Worm (Caenorhabditis elegans): ENCODE results near the gene C43F9.5.
A peak's percentile ranks its signal among the peaks of the same experiment; 100 is the strongest.

The C43F9.5 gene

DNA sequence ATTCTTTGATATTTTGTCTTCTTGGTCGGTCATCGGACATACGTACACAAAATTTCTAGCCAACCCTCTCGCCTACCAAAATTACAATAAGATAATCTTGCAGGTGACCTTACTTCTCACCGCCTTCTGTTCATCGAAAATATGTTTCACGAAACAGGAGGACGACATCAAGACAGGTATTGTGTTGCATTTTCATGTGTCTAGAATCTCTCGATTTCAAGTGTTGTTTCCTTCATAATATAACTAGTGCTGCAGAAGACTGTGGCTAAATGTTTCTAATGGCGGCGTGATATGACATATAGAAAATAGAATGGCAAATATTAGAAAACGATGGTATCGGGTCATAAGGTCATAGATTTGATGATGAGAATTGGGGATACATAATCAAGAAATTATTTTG, 26.6 kb upstream of the C43F9.5 start:
- no peak for TF ChIP-seq unc-62 (GFP tag; optimal IDR thresholded peaks at IDR 0.05)
- TF ChIP-seq nhr-25 (tag; optimal IDR thresholded peaks at IDR 0.05) = peak; percentile 92
- peak; percentile 26 for TF ChIP-seq nhr-23 (tag; optimal IDR thresholded peaks at IDR 0.05)
- peak; percentile 21 for TF ChIP-seq nhr-43 (tag; optimal IDR thresholded peaks at IDR 0.05; ENCODE audit: poor library complexity, severe bottlenecking)
- no peak for TF ChIP-seq ceh-82 (tag; optimal IDR thresholded peaks at IDR 0.05)
- no peak for TF ChIP-seq nfya-1 (tag; optimal IDR thresholded peaks at IDR 0.05; ENCODE audit: insufficient read depth)
- TF ChIP-seq nhr-76 (tag; optimal IDR thresholded peaks at IDR 0.05) = no peak
- no peak for TF ChIP-seq nhr-28 (tag; optimal IDR thresholded peaks at IDR 0.05)
- TF ChIP-seq ceh-16 (tag; optimal IDR thresholded peaks at IDR 0.05) = no peak

DNA sequence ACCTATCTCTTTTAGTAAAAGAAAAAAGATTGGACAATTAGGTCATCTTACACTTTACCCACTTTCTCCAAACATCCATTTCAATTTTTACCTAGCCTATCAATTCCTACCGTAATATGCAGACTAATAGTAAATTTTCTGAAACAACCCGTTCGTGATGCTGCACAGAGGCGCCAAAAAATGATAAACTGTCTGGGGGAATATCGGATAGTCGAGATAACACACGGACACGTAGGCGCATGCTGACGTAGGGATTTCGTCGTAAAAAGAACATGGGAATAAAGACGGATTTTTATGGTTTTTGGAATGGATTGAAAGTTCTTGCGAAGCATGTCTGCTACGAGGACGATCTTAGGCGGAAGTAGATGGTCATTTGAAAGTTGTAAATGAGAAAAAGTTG, 25.8 kb upstream of the C43F9.5 start:
- TF ChIP-seq skn-1 (tag; optimal IDR thresholded peaks at IDR 0.05) (no peak), ceh-16 (tag; optimal IDR thresholded peaks at IDR 0.05) (no peak), nhr-25 (tag; optimal IDR thresholded peaks at IDR 0.05) (no peak), aly-2 (tag; optimal IDR thresholded peaks at IDR 0.05) (no peak), elt-3 (tag; optimal IDR thresholded peaks at IDR 0.05) (no peak), unc-62 (GFP tag; optimal IDR thresholded peaks at IDR 0.05) (no peak), nhr-23 (tag; optimal IDR thresholded peaks at IDR 0.05) (no peak), ceh-28 (tag; optimal IDR thresholded peaks at IDR 0.05) (no peak), ama-1 (optimal IDR thresholded peaks at IDR 0.05) (no peak), hmg-11 (tag; optimal IDR thresholded peaks at IDR 0.05) (no peak), pqm-1 (tag; optimal IDR thresholded peaks at IDR 0.05) (no peak), mdl-1 (tag; optimal IDR thresholded peaks at IDR 0.05) (no peak)

DNA sequence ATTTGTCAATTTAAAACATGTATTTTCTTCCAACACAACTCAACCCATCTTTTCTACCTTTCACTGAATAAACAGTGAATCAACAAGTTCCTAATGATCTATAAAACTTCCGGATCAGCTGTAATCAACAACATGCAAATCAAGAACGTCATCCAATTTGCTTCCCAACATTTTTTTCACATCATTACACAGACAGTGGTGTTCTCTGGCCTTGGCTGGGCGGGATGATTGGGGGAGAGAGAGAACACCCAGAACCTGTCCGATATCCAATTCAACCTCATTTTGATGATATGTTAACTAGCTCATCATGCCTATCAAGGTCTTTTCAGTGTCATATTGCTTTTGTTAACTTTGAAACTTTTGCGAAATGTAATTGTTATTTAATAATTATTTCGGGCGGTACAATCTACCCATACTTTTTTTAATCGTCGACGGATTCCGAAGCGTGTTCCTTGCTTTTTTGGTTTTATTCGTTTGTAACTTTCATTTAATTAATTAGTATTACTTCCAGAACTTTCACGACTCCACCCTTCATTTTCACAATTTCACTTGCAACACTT, 24.4 kb upstream of the C43F9.5 start, which contains the start of gene ptr-14:
Gene ptr-14 (plus strand): TSS at position 510 of the 560 bp plus-strand sequence.
- TF ChIP-seq nfya-1 (tag; optimal IDR thresholded peaks at IDR 0.05; ENCODE audit: insufficient read depth) = no peak
- no peak for TF ChIP-seq aly-2 (tag; optimal IDR thresholded peaks at IDR 0.05)
- TF ChIP-seq nhr-43 (tag; optimal IDR thresholded peaks at IDR 0.05; ENCODE audit: poor library complexity, severe bottlenecking) = peak; percentile 53
- peak; percentile 11 for TF ChIP-seq ama-1 (optimal IDR thresholded peaks at IDR 0.05)
- peak; percentile 66 for TF ChIP-seq nhr-25 (tag; optimal IDR thresholded peaks at IDR 0.05)
- peak; percentile 22 for TF ChIP-seq nhr-23 (tag; optimal IDR thresholded peaks at IDR 0.05)
- no peak for TF ChIP-seq ztf-11 (tag; optimal IDR thresholded peaks at IDR 0.05)
- no peak for TF ChIP-seq hmg-11 (tag; optimal IDR thresholded peaks at IDR 0.05)

DNA sequence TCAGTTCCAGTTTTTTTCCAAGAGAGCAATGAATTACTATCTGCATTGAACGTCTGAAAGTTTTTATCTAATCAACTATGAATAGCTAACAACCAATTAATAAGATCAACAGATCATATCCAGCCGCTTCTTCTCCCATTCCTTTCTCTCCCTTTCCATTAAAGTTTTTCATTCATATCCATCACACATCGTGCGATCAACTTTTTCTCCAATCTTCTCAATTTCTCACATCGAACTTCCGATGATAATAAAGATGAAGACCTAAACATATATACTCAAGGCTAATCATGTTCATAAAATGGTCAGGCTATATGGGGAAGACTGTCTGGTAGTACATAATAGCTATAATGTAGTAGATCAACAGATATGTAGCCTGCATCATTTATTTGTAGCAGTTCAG, 21.7 kb upstream of the C43F9.5 start:
- TF ChIP-seq nhr-76 (tag; optimal IDR thresholded peaks at IDR 0.05) = no peak
- TF ChIP-seq nhr-23 (tag; optimal IDR thresholded peaks at IDR 0.05) = peak; percentile 5
- no peak for TF ChIP-seq ceh-9 (tag; optimal IDR thresholded peaks at IDR 0.05)
- no peak for TF ChIP-seq ceh-28 (tag; optimal IDR thresholded peaks at IDR 0.05)
- peak; percentile 36 for TF ChIP-seq nhr-25 (tag; optimal IDR thresholded peaks at IDR 0.05)

DNA sequence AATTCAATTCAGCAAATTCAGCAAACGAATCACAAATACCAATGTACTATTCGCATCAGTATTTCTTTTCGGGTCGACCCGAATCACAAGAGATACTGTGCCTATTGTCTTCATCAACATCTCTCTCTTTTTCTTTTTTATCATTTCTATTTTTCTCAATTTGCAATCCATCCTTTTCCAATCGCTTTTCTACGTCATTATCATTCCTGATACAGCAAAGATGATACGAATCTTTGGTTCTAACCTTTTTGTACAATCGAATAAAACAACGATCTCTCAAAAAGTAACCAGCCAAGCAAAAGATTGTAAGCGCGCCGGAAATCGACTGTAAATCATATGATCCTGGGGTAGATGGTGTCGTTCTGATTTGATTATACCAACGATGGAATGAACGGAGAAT, 19.4 kb upstream of the C43F9.5 start:
- no peak for TF ChIP-seq sea-2 (GFP tag; optimal IDR thresholded peaks at IDR 0.05)
- no peak for TF ChIP-seq egl-5 (tag; optimal IDR thresholded peaks at IDR 0.05)
- TF ChIP-seq mdl-1 (tag; optimal IDR thresholded peaks at IDR 0.05) = no peak
- TF ChIP-seq nhr-77 (tag; optimal IDR thresholded peaks at IDR 0.05) = no peak
- no peak for TF ChIP-seq eor-1 (tag; optimal IDR thresholded peaks at IDR 0.05)
- TF ChIP-seq nhr-67 (tag; optimal IDR thresholded peaks at IDR 0.05) = no peak
- TF ChIP-seq nhr-23 (tag; optimal IDR thresholded peaks at IDR 0.05) = no peak
- TF ChIP-seq fkh-2 (tag; optimal IDR thresholded peaks at IDR 0.05) = no peak

DNA sequence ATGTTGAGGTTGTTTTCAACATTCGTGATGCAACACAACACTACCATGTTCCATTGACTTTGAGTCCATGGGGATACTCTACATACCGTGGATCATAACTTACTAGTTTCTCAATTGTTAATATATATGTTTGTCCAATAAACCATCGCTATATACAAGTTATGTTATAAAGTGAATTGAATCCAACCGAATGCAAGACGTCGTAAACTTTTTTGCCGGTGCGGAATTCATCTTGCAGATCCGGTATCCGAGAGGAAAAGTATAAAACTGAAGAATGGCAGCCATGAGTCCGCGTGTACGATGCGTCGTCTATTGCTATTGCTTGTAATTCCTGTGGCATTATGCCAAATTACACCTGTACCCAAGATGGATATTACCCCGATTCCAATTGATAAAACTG, 17.7 kb upstream of the C43F9.5 start, which contains the start of gene R09H10.6:
Gene R09H10.6 (plus strand): TSS at position 301 of the 400 bp plus-strand sequence.
- TF ChIP-seq nfya-1 (tag; optimal IDR thresholded peaks at IDR 0.05; ENCODE audit: insufficient read depth) = no peak
- TF ChIP-seq nhr-77 (tag; optimal IDR thresholded peaks at IDR 0.05) = no peak
- TF ChIP-seq elt-1 (tag; optimal IDR thresholded peaks at IDR 0.05) = no peak
- no peak for TF ChIP-seq nhr-67 (tag; optimal IDR thresholded peaks at IDR 0.05)
- TF ChIP-seq tbx-2 (tag; optimal IDR thresholded peaks at IDR 0.05) = no peak
- no peak for TF ChIP-seq elt-2 (tag; optimal IDR thresholded peaks at IDR 0.05)
- TF ChIP-seq aly-2 (tag; optimal IDR thresholded peaks at IDR 0.05) = no peak
- TF ChIP-seq mml-1 (tag; optimal IDR thresholded peaks at IDR 0.05) = no peak
- no peak for TF ChIP-seq nhr-237 (tag; optimal IDR thresholded peaks at IDR 0.05)
- no peak for TF ChIP-seq fkh-2 (tag; optimal IDR thresholded peaks at IDR 0.05)
- no peak for TF ChIP-seq ztf-11 (tag; optimal IDR thresholded peaks at IDR 0.05)
- no peak for TF ChIP-seq nhr-28 (tag; optimal IDR thresholded peaks at IDR 0.05)
- no peak for TF ChIP-seq ceh-82 (tag; optimal IDR thresholded peaks at IDR 0.05)
- no peak for TF ChIP-seq fos-1 (tag; optimal IDR thresholded peaks at IDR 0.05)
- TF ChIP-seq fkh-10 (GFP tag; optimal IDR thresholded peaks at IDR 0.05) = no peak
- no peak for TF ChIP-seq jun-1 (tag; optimal IDR thresholded peaks at IDR 0.05)
- TF ChIP-seq elt-3 (tag; optimal IDR thresholded peaks at IDR 0.05) = no peak
- no peak for TF ChIP-seq nhr-43 (tag; optimal IDR thresholded peaks at IDR 0.05; ENCODE audit: poor library complexity, severe bottlenecking)
- no peak for TF ChIP-seq snpc-4 (tag; optimal IDR thresholded peaks at IDR 0.05)
